Worm (Caenorhabditis elegans) whole organism, mixed stage, embryonic: ENCODE measurements around the gene trx-1.

Experiments
- mab-5 ChIP-seq: fragments of 150-350 bp; optimal IDR thresholded peaks from 2 replicates; lab custom pipeline; 2014; ENCODE audit warnings: missing biosample characterization, missing genetic modification characterization
- snpc-4 ChIP-seq: fragments of 150-350 bp; optimal IDR thresholded peaks from 2 replicates; lab custom pipeline; 2014; ENCODE audit warnings: missing biosample characterization, missing genetic modification characterization

DNA sequence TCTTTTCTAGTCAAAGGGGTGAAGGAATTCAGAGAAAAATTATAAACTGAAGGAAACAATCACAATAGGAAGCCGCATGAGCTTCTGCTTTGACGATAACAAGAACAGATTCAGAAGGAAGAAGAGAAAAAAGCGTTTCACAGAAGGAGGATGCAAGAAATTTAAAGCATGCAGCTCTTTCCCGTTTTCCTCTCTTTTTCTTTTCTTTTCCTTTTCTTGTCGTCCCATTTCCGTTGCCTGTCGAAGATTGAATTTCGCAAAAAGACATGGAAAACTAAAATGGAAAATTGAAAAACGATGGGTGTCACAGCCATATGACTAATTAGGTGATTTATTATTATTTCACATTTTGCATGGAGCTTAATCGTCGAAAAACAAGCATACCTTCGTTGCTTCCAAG is 37.3 kb downstream of the trx-1 start:
- TF ChIP-seq snpc-4, result no peak
- no peak for TF ChIP-seq mab-5 (tag; lab: Kevin White, UChicago)
